Fruit fly (Drosophila melanogaster) whole organism, prepupa: Measurements from ENCODE around the gene IleRS-m.

Experiments
- CG10631 ChIP-seq: fragments of 200-800 bp; sonication (Bioruptor generic); optimal IDR thresholded peaks from 2 replicates; lab custom pipeline; 2016; ENCODE audit warnings: missing biosample characterization, missing genetic modification characterization
- CG11294 ChIP-seq: fragments of 200-800 bp; sonication (Bioruptor generic); IDR thresholded peaks from 2 replicates; pipeline ENCODE4 v1.3.6; 2022; ENCODE audit warnings: missing biosample characterization, missing genetic modification characterization
- CG11762 ChIP-seq: fragments of 200-800 bp; sonication (Bioruptor generic); optimal IDR thresholded peaks from 3 replicates; lab custom pipeline; 2016; ENCODE audit warnings: missing biosample characterization, missing genetic modification characterization; ENCODE audit not compliant: insufficient read depth
- CG15336 ChIP-seq: fragments of 200-800 bp; sonication (Bioruptor generic); IDR thresholded peaks from 2 replicates; pipeline ENCODE4 v1.3.6; 2022; ENCODE audit warnings: missing biosample characterization, missing genetic modification characterization
- CG16779 ChIP-seq: fragments of 200-800 bp; sonication (Bioruptor generic); optimal IDR thresholded peaks from 3 replicates; lab custom pipeline; 2017; ENCODE audit warnings: missing biosample characterization, mild to moderate bottlenecking, missing genetic modification characterization
- CG32006 ChIP-seq: fragments of 200-800 bp; sonication (Bioruptor generic); optimal IDR thresholded peaks from 3 replicates; lab custom pipeline; 2017; ENCODE audit warnings: missing biosample characterization, mild to moderate bottlenecking, missing genetic modification characterization
- CG34406 ChIP-seq: fragments of 200-800 bp; sonication (Bioruptor generic); optimal IDR thresholded peaks from 3 replicates; lab custom pipeline; 2016; ENCODE audit warnings: missing biosample characterization, missing genetic modification characterization
- CG6163 ChIP-seq: fragments of 200-800 bp; sonication (Bioruptor generic); IDR thresholded peaks from 3 replicates; pipeline ENCODE4 v1.3.6; 2022; ENCODE audit warnings: missing biosample characterization, missing genetic modification characterization
- CG6276 ChIP-seq: fragments of 200-800 bp; sonication (Bioruptor generic); optimal IDR thresholded peaks from 2 replicates; lab custom pipeline; 2017; ENCODE audit warnings: missing biosample characterization, mild to moderate bottlenecking, missing genetic modification characterization
- CG6808 ChIP-seq: fragments of 200-800 bp; sonication (Bioruptor generic); optimal IDR thresholded peaks from 3 replicates; lab custom pipeline; 2017; ENCODE audit warnings: missing biosample characterization, missing genetic modification characterization, mild to moderate bottlenecking, moderate library complexity, missing genetic modification reagents
- Eip78C ChIP-seq: fragments of 200-800 bp; sonication (Bioruptor generic); peaks from one replicate; lab custom pipeline; 2016; ENCODE audit warnings: missing biosample characterization, missing genetic modification characterization
- Eip93F ChIP-seq: fragments of 200-800 bp; sonication (Bioruptor generic); optimal IDR thresholded peaks from 2 replicates; lab custom pipeline; 2016; ENCODE audit warnings: missing biosample characterization, mild to moderate bottlenecking, missing genetic modification characterization
- Ets96B ChIP-seq: fragments of 200-800 bp; optimal IDR thresholded peaks from 2 replicates; lab custom pipeline; 2019; ENCODE audit warnings: missing biosample characterization, mild to moderate bottlenecking, missing genetic modification characterization, moderate library complexity
- Hr38 ChIP-seq: sonication (Bioruptor generic); optimal IDR thresholded peaks from 2 replicates; lab custom pipeline; 2016; ENCODE audit warnings: missing biosample characterization, missing genetic modification characterization
- Hr4 ChIP-seq: fragments of 200-800 bp; sonication (Bioruptor generic); optimal IDR thresholded peaks from 3 replicates; lab custom pipeline; 2016; ENCODE audit warnings: missing biosample characterization, missing genetic modification characterization
- Lpt ChIP-seq: fragments of 200-800 bp; sonication (Bioruptor generic); optimal IDR thresholded peaks from 3 replicates; lab custom pipeline; 2016; ENCODE audit warnings: missing biosample characterization, missing genetic modification characterization
- Met ChIP-seq: fragments of 200-800 bp; sonication (Bioruptor generic); optimal IDR thresholded peaks from 3 replicates; lab custom pipeline; 2016; ENCODE audit warnings: missing biosample characterization, missing genetic modification characterization
- OdsH ChIP-seq: fragments of 200-800 bp; sonication (Bioruptor generic); optimal IDR thresholded peaks from 3 replicates; lab custom pipeline; 2016; ENCODE audit warnings: missing biosample characterization, missing genetic modification characterization
- Smox ChIP-seq: fragments of 200-800 bp; sonication (Bioruptor generic); optimal IDR thresholded peaks from 3 replicates; lab custom pipeline; 2016; ENCODE audit warnings: missing biosample characterization, missing genetic modification characterization
- Sox102F ChIP-seq: fragments of 200-800 bp; sonication (Bioruptor generic); optimal IDR thresholded peaks from 2 replicates; lab custom pipeline; 2016; ENCODE audit warnings: missing biosample characterization, mild to moderate bottlenecking, missing genetic modification characterization
- Sox14 ChIP-seq: fragments of 200-800 bp; sonication (Bioruptor generic); optimal IDR thresholded peaks from 3 replicates; lab custom pipeline; 2016; ENCODE audit warnings: missing biosample characterization, missing genetic modification characterization
- Sox15 ChIP-seq: fragments of 200-800 bp; sonication (Bioruptor generic); optimal IDR thresholded peaks from 3 replicates; lab custom pipeline; 2016; ENCODE audit warnings: missing biosample characterization, missing genetic modification characterization
- achi ChIP-seq: fragments of 200-800 bp; sonication (Bioruptor generic); optimal IDR thresholded peaks from 3 replicates; lab custom pipeline; 2016; ENCODE audit warnings: missing biosample characterization, missing genetic modification characterization
- eg ChIP-seq: fragments of 200-800 bp; sonication (Bioruptor generic); IDR thresholded peaks from 3 replicates; pipeline ENCODE4 v1.3.6; 2022; ENCODE audit warnings: missing biosample characterization, missing genetic modification characterization
- esn ChIP-seq: fragments of 200-800 bp; sonication (Bioruptor generic); optimal IDR thresholded peaks from 2 replicates; lab custom pipeline; 2016; ENCODE audit warnings: missing biosample characterization, mild to moderate bottlenecking, missing genetic modification characterization, moderate library complexity
- fd59A ChIP-seq: fragments of 200-800 bp; sonication (Bioruptor generic); optimal IDR thresholded peaks from 2 replicates; lab custom pipeline; 2017; ENCODE audit warnings: missing biosample characterization, mild to moderate bottlenecking, missing genetic modification characterization, missing genetic modification reagents
- fkh ChIP-seq: fragments of 200-800 bp; sonication (Bioruptor generic); optimal IDR thresholded peaks from 3 replicates; lab custom pipeline; 2017; ENCODE audit warnings: missing biosample characterization, mild to moderate bottlenecking, missing genetic modification characterization, moderate library complexity
- lz ChIP-seq: fragments of 200-800 bp; sonication (Bioruptor generic); optimal IDR thresholded peaks from 3 replicates; lab custom pipeline; 2016; ENCODE audit warnings: missing biosample characterization, missing genetic modification characterization
- net ChIP-seq: fragments of 200-800 bp; sonication (Bioruptor generic); optimal IDR thresholded peaks from 3 replicates; lab custom pipeline; 2016; ENCODE audit warnings: missing biosample characterization, missing genetic modification characterization
- ss ChIP-seq, 2 experiments: fragments of 200-800 bp; sonication (Bioruptor generic); optimal IDR thresholded peaks; 2 replicates in 1 of 2; 3 replicates in 1 of 2; lab custom pipeline; 2017 to 2018; ENCODE audit warnings: mild to moderate bottlenecking in 2 of 2, missing biosample characterization in 2 of 2, missing genetic modification characterization in 2 of 2, moderate library complexity in 1 of 2
- svp ChIP-seq: fragments of 200-800 bp; sonication (Bioruptor generic); peaks from one replicate; lab custom pipeline; 2016; ENCODE audit warnings: missing biosample characterization, missing genetic modification characterization
- topi ChIP-seq: fragments of 200-800 bp; sonication (Bioruptor generic); optimal IDR thresholded peaks from 3 replicates; lab custom pipeline; 2016; ENCODE audit warnings: missing biosample characterization, missing genetic modification characterization
- vri ChIP-seq: fragments of 200-800 bp; sonication (Bioruptor generic); optimal IDR thresholded peaks from 3 replicates; lab custom pipeline; 2016; ENCODE audit warnings: missing biosample characterization, mild to moderate bottlenecking, missing genetic modification characterization

IleRS-m gene

DNA sequence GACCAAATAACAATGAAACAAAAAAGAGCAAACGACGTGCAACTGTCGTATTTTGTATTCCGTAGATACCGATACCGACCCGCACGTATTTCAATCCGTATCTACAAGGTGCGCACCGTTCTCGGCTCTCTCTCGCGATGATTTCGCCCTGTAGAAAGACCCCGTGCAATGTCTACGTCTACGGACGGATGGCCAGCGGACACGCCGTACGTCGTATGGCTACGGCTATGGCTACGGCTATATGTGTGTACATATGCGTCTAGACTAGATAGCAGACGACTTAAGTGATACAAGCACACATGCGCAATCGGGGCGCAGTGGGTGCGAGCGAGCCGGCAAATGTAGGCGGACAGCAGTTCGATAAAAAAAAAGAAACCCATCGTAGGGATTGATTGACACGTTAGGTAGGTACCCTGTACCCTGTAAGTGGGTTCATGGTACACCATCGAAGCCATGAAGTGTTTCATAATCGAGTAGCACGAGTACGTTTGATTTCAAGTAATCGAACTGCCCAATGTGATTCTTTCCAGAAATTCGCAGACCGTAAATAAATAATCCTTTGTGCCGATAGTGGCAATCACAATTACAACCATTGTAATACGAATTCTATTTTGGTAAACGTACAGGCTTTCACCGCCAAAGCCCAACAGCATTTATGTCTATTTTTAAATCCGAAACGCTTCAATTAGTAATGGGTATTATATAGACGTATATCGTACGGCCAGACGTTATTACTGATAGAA, 49.5 kb downstream of the IleRS-m start (continued):
- 0 out of 3 replicates have a peak, but pooled peaks have one; percentile 39 for TF ChIP-seq eg (GFP tag; lab: Robert Waterston, UW)
- no peak for TF ChIP-seq CG6276 (GFP tag; lab: Kevin White, UChicago)
- peak; percentile 30 for TF ChIP-seq fd59A (GFP tag; lab: Kevin White, UChicago)
- peak; percentile 24 for TF ChIP-seq OdsH (GFP tag; lab: Kevin White, UChicago)
- peak; percentile 43 for TF ChIP-seq lz
- TF ChIP-seq CG11762: peak; percentile 37
- TF ChIP-seq CG6808 (GFP tag; lab: Kevin White, UChicago): peak; percentile 43
- TF ChIP-seq Lpt: no peak
- peak; percentile 32 for TF ChIP-seq net (GFP tag; lab: Kevin White, UChicago)
- no peak for TF ChIP-seq Hr38 (GFP tag; lab: Kevin White, UChicago)
- TF ChIP-seq Eip93F (GFP tag; lab: Kevin White, UChicago): peak; percentile 58
- TF ChIP-seq CG10631: peak; percentile 24
- no peak for TF ChIP-seq CG16779 (tag; lab: Kevin White, UChicago)
- peak; percentile 24 for TF ChIP-seq CG34406 (GFP tag; lab: Kevin White, UChicago)
- peak; percentile 45 for TF ChIP-seq Hr4 (GFP tag; lab: Kevin White, UChicago)

dm6 chr3L:16150161-16150538, 50.1 kb downstream of the IleRS-m start:
- TF ChIP-seq Smox (GFP tag; lab: Kevin White, UChicago) (no peak), fkh (GFP tag; lab: Kevin White, UChicago) (peak; percentile 59), CG11762 (no peak), CG11294 (GFP tag; lab: Robert Waterston, UW) (0 out of 2 replicates have a peak, but pooled peaks have one; percentile 5), CG6163 (GFP tag; lab: Robert Waterston, UW) (0 out of 3 replicates have a peak, but pooled peaks have one; percentile 33), vri (GFP tag; lab: Kevin White, UChicago) (peak; percentile 57), Eip78C (GFP tag; lab: Kevin White, UChicago) (peak; percentile 15)

- no peak for TF ChIP-seq Sox15
- peak; percentile 15 for TF ChIP-seq Sox102F (GFP tag; lab: Kevin White, UChicago)
- peak; percentile 6 for TF ChIP-seq vri (GFP tag; lab: Kevin White, UChicago)
- no peak for TF ChIP-seq CG15336 (GFP tag; lab: Robert Waterston, UW)
- peak; percentile 20 for TF ChIP-seq Eip93F (GFP tag; lab: Kevin White, UChicago)
- peak; percentile 71 for TF ChIP-seq svp (GFP tag; lab: Kevin White, UChicago)
- peak; percentile 18 for TF ChIP-seq esn (GFP tag; lab: Kevin White, UChicago)
- peak; percentile 21 for TF ChIP-seq Met
- peak; percentile 8 for TF ChIP-seq topi (GFP tag; lab: Kevin White, UChicago)
- TF ChIP-seq Sox14 (GFP tag; lab: Kevin White, UChicago): peak; percentile 43
- TF ChIP-seq Eip78C (GFP tag; lab: Kevin White, UChicago): peak; percentile 72
- TF ChIP-seq Ets96B (tag; lab: Kevin White, UChicago): no peak
- no peak for TF ChIP-seq CG6808 (GFP tag; lab: Kevin White, UChicago)
- TF ChIP-seq achi: no peak
- TF ChIP-seq Hr38 (GFP tag; lab: Kevin White, UChicago): no peak
- TF ChIP-seq, all 60 proteins: peak for 9
Measured at dm6 chr3L:16150850-16151515, 50.9 kb downstream of the IleRS-m start.

dm6 chr3L:16151742-16152141, 51.7 kb downstream of the IleRS-m start:
- TF ChIP-seq CG15336 (GFP tag; lab: Robert Waterston, UW) (0 out of 2 replicates have a peak, but pooled peaks have one; percentile 21), CG32006 (peak; percentile 19), ss (GFP tag; optimal IDR thresholded peaks at IDR 0.05; lab: Kevin White, UChicago) (no peak)
